Worm (Caenorhabditis elegans) whole organism, L3 larva: ENCODE data around the gene DH11.2.

Experiments
- R02D3.7 ChIP-seq: fragments of 150-350 bp; optimal IDR thresholded peaks from 2 replicates; lab custom pipeline; 2014; ENCODE audit warnings: missing biosample characterization, missing genetic modification characterization
- ZK546.5 ChIP-seq: sonication (generic microtip); optimal IDR thresholded peaks from 2 replicates; lab custom pipeline; 2017; ENCODE audit warnings: missing biosample characterization, missing genetic modification characterization
- aly-2 ChIP-seq: fragments of 150-350 bp; optimal IDR thresholded peaks from 2 replicates; lab custom pipeline; 2014; ENCODE audit warnings: missing biosample characterization, missing genetic modification characterization
- ama-1 ChIP-seq: fragments of 150-350 bp; optimal IDR thresholded peaks from 2 replicates; lab custom pipeline; 2018
- ceh-16 ChIP-seq: sonication (generic microtip); optimal IDR thresholded peaks from 2 replicates; lab custom pipeline; 2017; ENCODE audit warnings: missing biosample characterization, missing genetic modification characterization
- ceh-28 ChIP-seq: fragments of 150-350 bp; optimal IDR thresholded peaks from 2 replicates; lab custom pipeline; 2014; ENCODE audit warnings: missing biosample characterization, missing genetic modification reagents, missing genetic modification characterization
- daf-12 ChIP-seq: fragments of 150-350 bp; optimal IDR thresholded peaks from 2 replicates; lab custom pipeline; 2014; ENCODE audit warnings: missing biosample characterization, missing genetic modification reagents, missing genetic modification characterization
- egl-27 ChIP-seq: sonication (generic microtip); optimal IDR thresholded peaks from 4 replicates; lab custom pipeline; 2017; ENCODE audit warnings: missing biosample characterization, missing genetic modification reagents, missing genetic modification characterization
- egl-5 ChIP-seq: fragments of 150-350 bp; optimal IDR thresholded peaks from 2 replicates; lab custom pipeline; 2017; ENCODE audit warnings: missing biosample characterization, missing genetic modification reagents, missing genetic modification characterization, inconsistent platforms
- elt-1 ChIP-seq: fragments of 150-350 bp; optimal IDR thresholded peaks from 2 replicates; lab custom pipeline; 2014; ENCODE audit warnings: missing biosample characterization, missing genetic modification characterization
- elt-2 ChIP-seq: sonication (generic microtip); optimal IDR thresholded peaks from 2 replicates; lab custom pipeline; 2016; ENCODE audit warnings: missing genetic modification reagents, mild to moderate bottlenecking, missing genetic modification characterization, missing compliant biosample characterization
- eor-1 ChIP-seq, 2 experiments: fragments of 150-350 bp; optimal IDR thresholded peaks; 2 replicates each; lab custom pipeline; 2014 to 2018; ENCODE audit warnings: missing biosample characterization in 2 of 2, missing genetic modification characterization in 2 of 2
- fkh-10 ChIP-seq: sonication (generic microtip); optimal IDR thresholded peaks from 2 replicates; lab custom pipeline; 2017; ENCODE audit warnings: missing biosample characterization, missing genetic modification reagents, missing genetic modification characterization
- fkh-2 ChIP-seq: fragments of 150-350 bp; optimal IDR thresholded peaks from 2 replicates; lab custom pipeline; 2014; ENCODE audit warnings: missing biosample characterization, missing genetic modification reagents, missing genetic modification characterization
- fos-1 ChIP-seq: fragments of 150-350 bp; optimal IDR thresholded peaks from 2 replicates; lab custom pipeline; 2014; ENCODE audit warnings: missing biosample characterization, missing genetic modification characterization
- jun-1 ChIP-seq: fragments of 150-350 bp; optimal IDR thresholded peaks from 2 replicates; lab custom pipeline; 2014; ENCODE audit warnings: missing biosample characterization, missing genetic modification reagents, missing genetic modification characterization
- lin-15B ChIP-seq: fragments of 150-350 bp; optimal IDR thresholded peaks from 2 replicates; lab custom pipeline; 2014; ENCODE audit warnings: missing biosample characterization, missing genetic modification characterization
- mdl-1 ChIP-seq: fragments of 150-350 bp; optimal IDR thresholded peaks from 2 replicates; lab custom pipeline; 2014; ENCODE audit warnings: missing biosample characterization, missing genetic modification characterization
- nfya-1 ChIP-seq: sonication (generic microtip); optimal IDR thresholded peaks from 2 replicates; lab custom pipeline; 2017; ENCODE audit warnings: missing genetic modification characterization, mild to moderate bottlenecking, missing compliant biosample characterization, antibody characterized with exemption, moderate library complexity; ENCODE audit not compliant: insufficient read depth
- nhr-12 ChIP-seq: fragments of 150-350 bp; optimal IDR thresholded peaks from 2 replicates; lab custom pipeline; 2014; ENCODE audit warnings: missing biosample characterization, missing genetic modification characterization
- nhr-28 ChIP-seq: fragments of 150-350 bp; optimal IDR thresholded peaks from 2 replicates; lab custom pipeline; 2014; ENCODE audit warnings: missing biosample characterization, missing genetic modification characterization
- nhr-43 ChIP-seq: sonication (generic microtip); optimal IDR thresholded peaks from 2 replicates; lab custom pipeline; 2016; ENCODE audit warnings: mild to moderate bottlenecking, missing genetic modification characterization, missing compliant biosample characterization; ENCODE audit not compliant: poor library complexity, severe bottlenecking
- nhr-67 ChIP-seq: fragments of 150-350 bp; optimal IDR thresholded peaks from 2 replicates; lab custom pipeline; 2014; ENCODE audit warnings: missing biosample characterization, missing genetic modification characterization
- nhr-77 ChIP-seq: fragments of 150-350 bp; optimal IDR thresholded peaks from 2 replicates; lab custom pipeline; 2014; ENCODE audit warnings: missing biosample characterization, missing genetic modification characterization
- pha-4 ChIP-seq: fragments of 150-350 bp; optimal IDR thresholded peaks from 2 replicates; lab custom pipeline; 2014; ENCODE audit warnings: missing biosample characterization, missing genetic modification reagents, missing genetic modification characterization
- pqm-1 ChIP-seq: fragments of 150-350 bp; optimal IDR thresholded peaks from 2 replicates; lab custom pipeline; 2017; ENCODE audit warnings: missing biosample characterization, missing genetic modification characterization, inconsistent platforms
- sea-2 ChIP-seq: fragments of 150-350 bp; sonication (generic microtip); optimal IDR thresholded peaks from 4 replicates; lab custom pipeline; 2014; ENCODE audit warnings: missing biosample characterization, missing genetic modification reagents, missing genetic modification characterization
- skn-1 ChIP-seq: fragments of 150-350 bp; optimal IDR thresholded peaks from 2 replicates; lab custom pipeline; 2014; ENCODE audit warnings: missing biosample characterization, missing genetic modification characterization
- tbx-2 ChIP-seq: sonication (generic microtip); optimal IDR thresholded peaks from 2 replicates; lab custom pipeline; 2016; ENCODE audit warnings: mild to moderate bottlenecking, missing genetic modification characterization, missing compliant biosample characterization
- unc-62 ChIP-seq: fragments of 150-350 bp; sonication (generic microtip); optimal IDR thresholded peaks from 4 replicates; lab custom pipeline; 2014; ENCODE audit warnings: missing biosample characterization, missing genetic modification reagents, missing genetic modification characterization
- ztf-4 ChIP-seq: fragments of 150-350 bp; optimal IDR thresholded peaks from 2 replicates; lab custom pipeline; 2014; ENCODE audit warnings: missing biosample characterization, missing genetic modification characterization

The DH11.2 gene

ce11 chrII:8028246-8028694 lies 15.7 kb downstream of the DH11.2 start (continued):
- TF ChIP-seq jun-1 (tag; lab: Kevin White, UChicago) (peak; percentile 89), pha-4 (peak; percentile 67), ama-1 (lab: Kevin White, UChicago) (peak; percentile 59), nhr-28 (tag; lab: Kevin White, UChicago) (no peak)

- no peak for TF ChIP-seq nhr-28 (tag; lab: Kevin White, UChicago)
Observed at ce11 chrII:8028730-8029129, 16.1 kb downstream of the DH11.2 start.

ce11 chrII:8032657-8033056 lies 20.0 kb downstream of the DH11.2 start, which contains the start of gene nrf-6:
TSS of gene nrf-6 (minus strand) at chrII:8032708.
- TF ChIP-seq egl-27 (tag; lab: Kevin White, UChicago) (no peak), egl-5 (tag; lab: Kevin White, UChicago) (no peak), pqm-1 (tag; lab: Kevin White, UChicago) (peak; percentile 62), nhr-28 (tag; lab: Kevin White, UChicago) (no peak), elt-2 (tag; lab: Kevin White, UChicago) (peak; percentile 87)

ce11 chrII:8034008-8034407 lies 21.4 kb downstream of the DH11.2 start:
- TF ChIP-seq ZK546.5 (tag; lab: Kevin White, UChicago) (no peak), elt-2 (tag; lab: Kevin White, UChicago) (peak; percentile 52)

- TF ChIP-seq mdl-1 (tag; lab: Kevin White, UChicago), result no peak
- TF ChIP-seq nhr-77, result no peak
- TF ChIP-seq nfya-1 (tag; lab: Kevin White, UChicago), result no peak
- no peak for TF ChIP-seq fkh-10 (GFP tag; lab: Kevin White, UChicago)
- TF ChIP-seq pqm-1 (tag; lab: Kevin White, UChicago), result no peak
- TF ChIP-seq sea-2 (GFP tag; lab: Kevin White, UChicago), result no peak
- TF ChIP-seq ceh-16 (tag; lab: Kevin White, UChicago), result no peak
- no peak for TF ChIP-seq fkh-2 (tag; lab: Kevin White, UChicago)
- no peak for TF ChIP-seq jun-1 (tag; lab: Kevin White, UChicago)
- TF ChIP-seq skn-1, result no peak
- TF ChIP-seq daf-12 (tag; lab: Kevin White, UChicago), result no peak
Observed at ce11 chrII:8034617-8035016, 22.0 kb downstream of the DH11.2 start.

- TF ChIP-seq nhr-67 (tag; lab: Kevin White, UChicago) (no peak), unc-62 (GFP tag; lab: Kevin White, UChicago) (no peak), elt-1 (no peak), pqm-1 (tag; lab: Kevin White, UChicago) (no peak), egl-27 (tag; lab: Kevin White, UChicago) (no peak), nhr-28 (tag; lab: Kevin White, UChicago) (no peak), eor-1 (tag; optimal IDR thresholded peaks at IDR 0.05; lab: Kevin White, UChicago) (no peak), fos-1 (tag; lab: Kevin White, UChicago) (no peak), nhr-12 (tag; lab: Kevin White, UChicago) (no peak), nhr-43 (tag; lab: Kevin White, UChicago) (no peak), aly-2 (no peak), ceh-28 (tag; lab: Kevin White, UChicago) (no peak), tbx-2 (tag; lab: Kevin White, UChicago) (no peak), jun-1 (tag; lab: Kevin White, UChicago) (no peak), lin-15B (tag; lab: Kevin White, UChicago) (no peak), egl-5 (tag; lab: Kevin White, UChicago) (no peak), R02D3.7 (tag; lab: Kevin White, UChicago) (no peak), sea-2 (GFP tag; lab: Kevin White, UChicago) (no peak), ztf-4 (tag; lab: Kevin White, UChicago) (no peak), pha-4 (no peak)
- TF ChIP-seq, all 47 proteins: peak for 0
Observed at ce11 chrII:8035667-8036066, 23.1 kb downstream of the DH11.2 start, which contains the start of gene sap-49. TSS of gene sap-49 (minus strand) at chrII:8035767.
